Worm (Caenorhabditis elegans) whole organism, L3 larva: ENCODE results near the gene tbcb-1.
A peak's percentile ranks its signal among the peaks of the same experiment; 100 is the strongest.

ENCODE experiments used
- R02D3.7 ChIP-seq: fragments of 150-350 bp; optimal IDR thresholded peaks from 2 replicates; lab custom pipeline; 2014; ENCODE audit warnings: missing biosample characterization, missing genetic modification characterization
- ZK546.5 ChIP-seq: sonication (generic microtip); optimal IDR thresholded peaks from 2 replicates; lab custom pipeline; 2017; ENCODE audit warnings: missing biosample characterization, missing genetic modification characterization
- aly-2 ChIP-seq: fragments of 150-350 bp; optimal IDR thresholded peaks from 2 replicates; lab custom pipeline; 2014; ENCODE audit warnings: missing biosample characterization, missing genetic modification characterization
- ama-1 ChIP-seq: fragments of 150-350 bp; optimal IDR thresholded peaks from 2 replicates; lab custom pipeline; 2018
- ceh-16 ChIP-seq: sonication (generic microtip); optimal IDR thresholded peaks from 2 replicates; lab custom pipeline; 2017; ENCODE audit warnings: missing biosample characterization, missing genetic modification characterization
- ceh-28 ChIP-seq: fragments of 150-350 bp; optimal IDR thresholded peaks from 2 replicates; lab custom pipeline; 2014; ENCODE audit warnings: missing biosample characterization, missing genetic modification reagents, missing genetic modification characterization
- ceh-82 ChIP-seq: fragments of 150-350 bp; optimal IDR thresholded peaks from 2 replicates; lab custom pipeline; 2014; ENCODE audit warnings: missing biosample characterization, missing genetic modification characterization
- daf-12 ChIP-seq: fragments of 150-350 bp; optimal IDR thresholded peaks from 2 replicates; lab custom pipeline; 2014; ENCODE audit warnings: missing biosample characterization, missing genetic modification reagents, missing genetic modification characterization
- egl-27 ChIP-seq: sonication (generic microtip); optimal IDR thresholded peaks from 4 replicates; lab custom pipeline; 2017; ENCODE audit warnings: missing biosample characterization, missing genetic modification reagents, missing genetic modification characterization
- egl-5 ChIP-seq: fragments of 150-350 bp; optimal IDR thresholded peaks from 2 replicates; lab custom pipeline; 2017; ENCODE audit warnings: missing biosample characterization, missing genetic modification reagents, missing genetic modification characterization, inconsistent platforms
- elt-1 ChIP-seq: fragments of 150-350 bp; optimal IDR thresholded peaks from 2 replicates; lab custom pipeline; 2014; ENCODE audit warnings: missing biosample characterization, missing genetic modification characterization
- elt-2 ChIP-seq: sonication (generic microtip); optimal IDR thresholded peaks from 2 replicates; lab custom pipeline; 2016; ENCODE audit warnings: missing genetic modification reagents, mild to moderate bottlenecking, missing genetic modification characterization, missing compliant biosample characterization
- eor-1 ChIP-seq, 2 experiments: fragments of 150-350 bp; optimal IDR thresholded peaks; 2 replicates each; lab custom pipeline; 2014 to 2018; ENCODE audit warnings: missing biosample characterization in 2 of 2, missing genetic modification characterization in 2 of 2
- fkh-2 ChIP-seq: fragments of 150-350 bp; optimal IDR thresholded peaks from 2 replicates; lab custom pipeline; 2014; ENCODE audit warnings: missing biosample characterization, missing genetic modification reagents, missing genetic modification characterization
- fos-1 ChIP-seq: fragments of 150-350 bp; optimal IDR thresholded peaks from 2 replicates; lab custom pipeline; 2014; ENCODE audit warnings: missing biosample characterization, missing genetic modification characterization
- hmg-11 ChIP-seq: sonication (generic microtip); optimal IDR thresholded peaks from 2 replicates; lab custom pipeline; 2016; ENCODE audit warnings: missing genetic modification characterization, missing compliant biosample characterization
- jun-1 ChIP-seq: fragments of 150-350 bp; optimal IDR thresholded peaks from 2 replicates; lab custom pipeline; 2014; ENCODE audit warnings: missing biosample characterization, missing genetic modification reagents, missing genetic modification characterization
- lin-15B ChIP-seq: fragments of 150-350 bp; optimal IDR thresholded peaks from 2 replicates; lab custom pipeline; 2014; ENCODE audit warnings: missing biosample characterization, missing genetic modification characterization
- lin-39 ChIP-seq: fragments of 150-350 bp; optimal IDR thresholded peaks from 2 replicates; lab custom pipeline; 2018; ENCODE audit warnings: missing biosample characterization, missing genetic modification reagents, missing genetic modification characterization
- lsy-12 ChIP-seq: sonication (generic microtip); optimal IDR thresholded peaks from 2 replicates; lab custom pipeline; 2016; ENCODE audit warnings: mild to moderate bottlenecking, missing genetic modification characterization, missing compliant biosample characterization
- mdl-1 ChIP-seq: fragments of 150-350 bp; optimal IDR thresholded peaks from 2 replicates; lab custom pipeline; 2014; ENCODE audit warnings: missing biosample characterization, missing genetic modification characterization
- mml-1 ChIP-seq: fragments of 150-350 bp; sonication (generic microtip); optimal IDR thresholded peaks from 3 replicates; lab custom pipeline; 2014; ENCODE audit warnings: missing biosample characterization, missing genetic modification characterization
- nfya-1 ChIP-seq: sonication (generic microtip); optimal IDR thresholded peaks from 2 replicates; lab custom pipeline; 2017; ENCODE audit warnings: missing genetic modification characterization, mild to moderate bottlenecking, missing compliant biosample characterization, antibody characterized with exemption, moderate library complexity; ENCODE audit not compliant: insufficient read depth
- nhr-11 ChIP-seq: fragments of 150-350 bp; optimal IDR thresholded peaks from 2 replicates; lab custom pipeline; 2014; ENCODE audit warnings: missing biosample characterization, missing genetic modification characterization
- nhr-12 ChIP-seq: fragments of 150-350 bp; optimal IDR thresholded peaks from 2 replicates; lab custom pipeline; 2014; ENCODE audit warnings: missing biosample characterization, missing genetic modification characterization
- nhr-23 ChIP-seq: fragments of 150-350 bp; optimal IDR thresholded peaks from 2 replicates; lab custom pipeline; 2014; ENCODE audit warnings: missing biosample characterization, missing genetic modification reagents, missing genetic modification characterization
- nhr-237 ChIP-seq: fragments of 150-350 bp; optimal IDR thresholded peaks from 2 replicates; lab custom pipeline; 2014; ENCODE audit warnings: missing biosample characterization, missing genetic modification characterization
- nhr-25 ChIP-seq: sonication (generic microtip); optimal IDR thresholded peaks from 2 replicates; lab custom pipeline; 2017; ENCODE audit warnings: missing biosample characterization, missing genetic modification characterization
- nhr-28 ChIP-seq: fragments of 150-350 bp; optimal IDR thresholded peaks from 2 replicates; lab custom pipeline; 2014; ENCODE audit warnings: missing biosample characterization, missing genetic modification characterization
- nhr-43 ChIP-seq: sonication (generic microtip); optimal IDR thresholded peaks from 2 replicates; lab custom pipeline; 2016; ENCODE audit warnings: mild to moderate bottlenecking, missing genetic modification characterization, missing compliant biosample characterization; ENCODE audit not compliant: poor library complexity, severe bottlenecking
- nhr-67 ChIP-seq: fragments of 150-350 bp; optimal IDR thresholded peaks from 2 replicates; lab custom pipeline; 2014; ENCODE audit warnings: missing biosample characterization, missing genetic modification characterization
- nhr-76 ChIP-seq: fragments of 150-350 bp; sonication (generic microtip); optimal IDR thresholded peaks from 5 replicates; lab custom pipeline; 2014; ENCODE audit warnings: missing biosample characterization, missing genetic modification characterization
- pha-4 ChIP-seq: fragments of 150-350 bp; optimal IDR thresholded peaks from 2 replicates; lab custom pipeline; 2014; ENCODE audit warnings: missing biosample characterization, missing genetic modification reagents, missing genetic modification characterization
- pqm-1 ChIP-seq: fragments of 150-350 bp; optimal IDR thresholded peaks from 2 replicates; lab custom pipeline; 2017; ENCODE audit warnings: missing biosample characterization, missing genetic modification characterization, inconsistent platforms
- sea-2 ChIP-seq: fragments of 150-350 bp; sonication (generic microtip); optimal IDR thresholded peaks from 4 replicates; lab custom pipeline; 2014; ENCODE audit warnings: missing biosample characterization, missing genetic modification reagents, missing genetic modification characterization
- skn-1 ChIP-seq: fragments of 150-350 bp; optimal IDR thresholded peaks from 2 replicates; lab custom pipeline; 2014; ENCODE audit warnings: missing biosample characterization, missing genetic modification characterization
- snpc-4 ChIP-seq: fragments of 150-350 bp; optimal IDR thresholded peaks from 2 replicates; lab custom pipeline; 2014; ENCODE audit warnings: missing biosample characterization, missing genetic modification characterization
- tbx-2 ChIP-seq: sonication (generic microtip); optimal IDR thresholded peaks from 2 replicates; lab custom pipeline; 2016; ENCODE audit warnings: mild to moderate bottlenecking, missing genetic modification characterization, missing compliant biosample characterization
- unc-62 ChIP-seq: fragments of 150-350 bp; sonication (generic microtip); optimal IDR thresholded peaks from 4 replicates; lab custom pipeline; 2014; ENCODE audit warnings: missing biosample characterization, missing genetic modification reagents, missing genetic modification characterization
- ztf-11 ChIP-seq: fragments of 150-350 bp; optimal IDR thresholded peaks from 2 replicates; lab custom pipeline; 2014; ENCODE audit warnings: missing biosample characterization, missing genetic modification characterization

The tbcb-1 gene

DNA sequence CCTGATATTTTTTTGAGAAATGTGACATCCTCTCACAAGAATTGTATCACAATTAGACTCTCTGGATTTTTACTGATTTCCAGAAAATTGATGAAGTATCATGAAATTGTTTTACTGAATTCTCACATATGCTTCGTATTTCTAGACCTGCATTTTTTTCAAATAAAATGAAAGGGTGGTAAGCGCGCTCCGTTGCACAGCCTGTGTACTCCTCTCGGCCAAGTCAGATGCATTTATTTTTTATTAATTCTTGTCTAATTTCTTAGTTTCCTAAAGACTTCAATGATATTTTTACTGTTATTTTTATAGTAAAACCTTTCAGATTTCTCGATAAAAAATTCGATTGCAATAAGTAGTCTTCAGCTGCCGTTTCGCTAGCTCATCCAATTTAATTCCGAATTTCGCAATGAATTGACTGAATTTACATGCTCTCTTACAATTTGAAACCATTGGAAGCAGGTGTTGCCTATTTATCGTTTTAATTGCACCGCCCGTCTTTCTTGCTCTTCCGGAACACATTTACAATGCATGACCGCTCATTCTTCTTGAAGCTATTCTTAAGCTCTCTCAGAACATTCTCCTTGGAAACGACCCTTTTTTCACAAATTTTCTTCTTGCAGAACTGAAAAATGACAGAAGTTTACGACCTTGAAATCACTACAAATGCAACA lies at the start of gene tbcb-1:
Gene tbcb-1 (plus strand): TSS at position 621 of the 671 bp plus-strand sequence.
- no peak for TF ChIP-seq elt-2
- no peak for TF ChIP-seq nhr-67 (tag; lab: Kevin White, UChicago)
- TF ChIP-seq nhr-28 (tag; lab: Kevin White, UChicago), result no peak
- peak; percentile 34 for TF ChIP-seq nhr-23 (tag; lab: Kevin White, UChicago)
- TF ChIP-seq snpc-4 (tag; lab: Kevin White, UChicago), result peak; percentile 36
- peak; percentile 43 for TF ChIP-seq pha-4 (tag; lab: Kevin White, UChicago)
- peak; percentile 80 for TF ChIP-seq lin-15B (tag; lab: Kevin White, UChicago)

- TF ChIP-seq elt-2, result peak; percentile 22
- TF ChIP-seq nhr-28 (tag; lab: Kevin White, UChicago), result no peak
- TF ChIP-seq lin-39 (tag; lab: Kevin White, UChicago), result no peak
- peak; percentile 23 for TF ChIP-seq jun-1 (tag; lab: Kevin White, UChicago)
- no peak for TF ChIP-seq fos-1 (tag; lab: Kevin White, UChicago)
- peak; percentile 63 for TF ChIP-seq hmg-11
- no peak for TF ChIP-seq tbx-2 (tag; lab: Kevin White, UChicago)
- TF ChIP-seq snpc-4 (tag; lab: Kevin White, UChicago), result peak; percentile 8
- TF ChIP-seq ama-1 (lab: Kevin White, UChicago), result no peak
- no peak for TF ChIP-seq pqm-1
- TF ChIP-seq pha-4 (tag; lab: Kevin White, UChicago), result peak; percentile 40
- TF ChIP-seq nhr-67 (tag; lab: Kevin White, UChicago), result no peak
- TF ChIP-seq lsy-12 (tag; lab: Kevin White, UChicago), result no peak
- peak; percentile 49 for TF ChIP-seq nfya-1
- TF ChIP-seq R02D3.7 (tag; lab: Kevin White, UChicago), result no peak
- peak; percentile 59 for TF ChIP-seq nhr-43
- TF ChIP-seq aly-2 (tag; lab: Kevin White, UChicago), result no peak
- TF ChIP-seq nhr-23 (tag; lab: Kevin White, UChicago), result peak; percentile 41
- TF ChIP-seq nhr-11 (tag; lab: Kevin White, UChicago), result no peak
- TF ChIP-seq lin-15B (tag; lab: Kevin White, UChicago), result peak; percentile 82
Measured at ce11 chrV:13551601-13552000, 40.3 kb upstream of the tbcb-1 start, which contains the start of the genes C56A3.4 and C56A3.5. Gene C56A3.4, minus strand, starts transcription at chrV:13551754. Gene C56A3.5, plus strand, starts transcription at chrV:13551967.

DNA sequence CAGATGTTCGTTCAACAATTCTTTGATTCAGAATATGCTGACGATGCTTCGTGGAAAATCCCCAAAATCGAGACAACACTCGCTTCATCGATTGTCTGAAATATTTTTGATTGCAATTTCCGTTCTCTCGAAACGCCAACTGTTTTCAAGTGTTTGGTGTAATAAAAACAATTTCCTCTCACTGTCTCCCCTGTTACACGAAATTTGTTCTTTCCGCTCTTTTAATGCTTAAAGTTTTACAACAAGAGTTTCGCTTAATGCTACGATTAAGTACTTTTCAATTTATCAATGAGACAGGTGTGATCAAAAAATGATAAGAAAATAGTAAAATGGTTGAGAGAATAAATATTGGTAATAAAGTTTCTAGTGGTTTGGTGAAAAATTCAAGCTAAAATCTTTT lies 35.6 kb upstream of the tbcb-1 start, which contains the start of gene C56A3.6:
Gene C56A3.6 (minus strand): TSS at position 101 of the 400 bp plus-strand sequence.
- TF ChIP-seq nhr-12 (tag; lab: Kevin White, UChicago) (no peak), nhr-25 (no peak), ceh-28 (tag; lab: Kevin White, UChicago) (no peak), nhr-67 (tag; lab: Kevin White, UChicago) (no peak), ama-1 (lab: Kevin White, UChicago) (no peak), nhr-76 (tag; lab: Kevin White, UChicago) (no peak), egl-27 (tag; lab: Kevin White, UChicago) (no peak), lsy-12 (tag; lab: Kevin White, UChicago) (no peak), nhr-23 (tag; lab: Kevin White, UChicago) (no peak), lin-39 (tag; lab: Kevin White, UChicago) (no peak), fos-1 (tag; lab: Kevin White, UChicago) (no peak), R02D3.7 (tag; lab: Kevin White, UChicago) (no peak), ceh-82 (tag; lab: Kevin White, UChicago) (no peak), jun-1 (tag; lab: Kevin White, UChicago) (no peak)

DNA sequence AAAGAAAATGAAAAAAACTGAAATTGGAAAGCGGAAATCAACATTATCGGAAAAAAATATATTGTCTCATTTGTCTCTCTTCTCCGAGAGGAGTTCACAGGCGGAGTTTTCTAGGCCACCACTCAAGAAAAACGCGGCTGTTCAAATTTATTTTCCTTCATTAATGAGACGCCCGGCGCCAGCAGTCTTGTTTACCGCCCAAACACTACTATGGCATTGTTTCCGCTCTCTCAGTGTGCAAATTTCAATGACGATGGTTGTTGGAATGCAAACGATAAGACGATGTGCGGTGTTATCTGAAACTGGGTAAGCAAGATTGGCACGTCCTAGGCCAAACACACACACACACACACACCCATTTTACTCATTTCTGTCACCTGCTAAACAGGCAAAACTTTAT lies 35.2 kb upstream of the tbcb-1 start, which contains the start of gene cav-2:
Gene cav-2 (plus strand): TSS at position 359 of the 400 bp plus-strand sequence.
- TF ChIP-seq hmg-11, result peak; percentile 52
- TF ChIP-seq aly-2 (tag; lab: Kevin White, UChicago), result no peak
- TF ChIP-seq snpc-4 (tag; lab: Kevin White, UChicago), result peak; percentile 24
- TF ChIP-seq elt-1 (tag; lab: Kevin White, UChicago), result no peak
- TF ChIP-seq ama-1 (lab: Kevin White, UChicago), result no peak
- TF ChIP-seq nhr-76 (tag; lab: Kevin White, UChicago), result no peak
- peak; percentile 82 for TF ChIP-seq lin-15B (tag; lab: Kevin White, UChicago)
- TF ChIP-seq jun-1 (tag; lab: Kevin White, UChicago), result peak; percentile 89
- no peak for TF ChIP-seq nhr-237
- TF ChIP-seq ztf-11 (tag; lab: Kevin White, UChicago), result no peak
- TF ChIP-seq skn-1 (tag; lab: Kevin White, UChicago), result peak; percentile 31
- no peak for TF ChIP-seq ZK546.5 (tag; lab: Kevin White, UChicago)
- TF ChIP-seq nhr-43, result peak; percentile 91
- no peak for TF ChIP-seq sea-2
- TF ChIP-seq nhr-67 (tag; lab: Kevin White, UChicago), result no peak
- peak; percentile 70 for TF ChIP-seq ceh-28 (tag; lab: Kevin White, UChicago)
- TF ChIP-seq mdl-1 (tag; lab: Kevin White, UChicago), result no peak
- TF ChIP-seq unc-62 (GFP tag; lab: Kevin White, UChicago), result no peak
- peak; percentile 76 for TF ChIP-seq nhr-23 (tag; lab: Kevin White, UChicago)
- TF ChIP-seq daf-12 (tag; lab: Kevin White, UChicago), result no peak
- TF ChIP-seq nhr-25, result peak; percentile 40
- TF ChIP-seq egl-5 (tag; lab: Kevin White, UChicago), result peak; percentile 63
- TF ChIP-seq eor-1 (tag; optimal IDR thresholded peaks at IDR 0.05; lab: Kevin White, UChicago), result no peak
- TF ChIP-seq mml-1, result no peak
- TF ChIP-seq egl-27 (tag; lab: Kevin White, UChicago), result no peak
- no peak for TF ChIP-seq ceh-16 (tag; lab: Kevin White, UChicago)
- peak; percentile 64 for TF ChIP-seq R02D3.7 (tag; lab: Kevin White, UChicago)
- TF ChIP-seq fkh-2, result no peak
- peak; percentile 8 for TF ChIP-seq tbx-2 (tag; lab: Kevin White, UChicago)
- no peak for TF ChIP-seq nhr-12 (tag; lab: Kevin White, UChicago)
- no peak for TF ChIP-seq nhr-28 (tag; lab: Kevin White, UChicago)
- TF ChIP-seq lin-39 (tag; lab: Kevin White, UChicago), result peak; percentile 70
- TF ChIP-seq nhr-11 (tag; lab: Kevin White, UChicago), result no peak
- TF ChIP-seq pha-4 (tag; lab: Kevin White, UChicago), result peak; percentile 83
